Fruit fly (Drosophila melanogaster): ENCODE measurements around the gene CG42680.

CG42680 gene

DNA sequence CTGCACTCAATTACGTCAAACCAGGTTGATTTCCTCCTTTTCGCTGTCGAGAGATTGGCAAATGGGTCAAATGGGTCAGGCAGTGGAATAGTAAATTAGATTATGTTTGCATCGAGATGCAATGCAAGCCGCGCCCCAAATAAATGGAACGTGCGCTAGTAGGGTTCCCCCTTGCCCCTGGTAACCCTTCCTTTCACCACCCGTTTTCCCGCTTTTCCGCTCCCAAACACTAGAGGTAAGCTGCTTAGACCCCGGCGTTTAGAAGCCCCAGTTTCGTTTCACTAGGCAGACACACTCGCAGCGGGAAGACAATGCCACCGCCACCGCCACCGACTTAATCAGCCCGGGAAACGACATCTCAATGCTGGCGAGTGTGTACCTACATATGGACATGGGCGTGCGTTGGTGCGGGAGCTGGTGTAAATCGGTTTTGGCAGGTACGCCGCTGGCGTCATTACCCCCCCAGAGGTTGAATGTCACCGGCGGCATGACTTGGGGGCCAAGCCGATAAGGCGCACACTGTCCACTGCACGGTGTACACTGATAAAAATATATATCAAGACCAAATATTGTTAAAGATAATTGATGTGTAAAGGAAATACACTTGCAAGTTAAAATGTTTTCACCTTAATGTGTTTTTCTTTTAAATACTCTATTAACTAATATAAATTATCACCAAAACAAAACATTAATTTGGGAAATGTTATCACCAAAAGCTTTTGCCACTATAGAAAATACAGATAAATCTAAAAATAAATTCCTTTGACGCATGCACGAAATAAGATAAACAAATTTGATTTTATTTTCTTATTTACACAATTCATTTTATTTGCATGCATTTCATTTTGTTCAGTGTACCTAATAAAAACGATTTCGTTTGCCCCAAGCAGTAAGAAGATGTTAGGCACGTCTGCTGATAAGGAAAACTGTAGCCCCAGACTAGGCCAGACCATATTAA lies 25.2 kb upstream of the CG42680 start:
- TF ChIP-seq CG34422 (GFP tag; IDR thresholded peaks at IDR 0.05) (no peak; the same call in 2 of the 3 replicates), eyg (GFP tag; optimal IDR thresholded peaks at IDR 0.05) (peak; percentile 13), Eip74EF (GFP tag; optimal IDR thresholded peaks at IDR 0.05) (peak in 1 of 2 experiments; percentile 54), ab (GFP tag; optimal IDR thresholded peaks at IDR 0.05) (no peak), dmrt99B (tag; optimal IDR thresholded peaks at IDR 0.05) (peak; percentile 89), fd3F (GFP tag; optimal IDR thresholded peaks at IDR 0.05) (peak; percentile 66), ranshi (GFP tag; IDR thresholded peaks at IDR 0.05) (peak; percentile 37; the same call in 1 of the 2 replicates), CG11560 (tag; IDR thresholded peaks at IDR 0.05) (0 out of 3 replicates have a peak, but pooled peaks have one; percentile 41), dpn (GFP tag; optimal IDR thresholded peaks at IDR 0.05) (peak in 1 of 2 experiments; percentile 80), zen2 (GFP tag; IDR thresholded peaks at IDR 0.05; ENCODE audit: partially characterized antibody) (no peak), pros (GFP tag; optimal IDR thresholded peaks at IDR 0.05) (no peak), Doc2 (GFP tag; IDR thresholded peaks at IDR 0.05) (no peak), dan (GFP tag; IDR thresholded peaks at IDR 0.05) (no peak), Asciz (GFP tag; optimal IDR thresholded peaks at IDR 0.05) (peak; percentile 86), sim (GFP tag; IDR thresholded peaks at IDR 0.05) (0 out of 2 replicates have a peak, but pooled peaks have one; percentile 39), lab (GFP tag; optimal IDR thresholded peaks at IDR 0.05) (peak; percentile 88), gt (GFP tag; IDR thresholded peaks at IDR 0.05) (no peak), zfh1 (GFP tag; IDR thresholded peaks at IDR 0.05) (peak; percentile 54; the same call in 2 of the 3 replicates), Nf-YB (GFP tag; optimal IDR thresholded peaks at IDR 0.05) (peak; percentile 75), CG9797 (GFP tag; optimal IDR thresholded peaks at IDR 0.05) (no peak), cwo (GFP tag; optimal IDR thresholded peaks at IDR 0.05) (peak; percentile 88), Mrtf (GFP tag; IDR thresholded peaks at IDR 0.05) (0 out of 3 replicates have a peak, but pooled peaks have one; percentile 19), Dek (tag; optimal IDR thresholded peaks at IDR 0.05) (peak; percentile 79), ase (GFP tag; IDR thresholded peaks at IDR 0.05) (0 out of 3 replicates have a peak, but pooled peaks have one; percentile 4), PHDP (tag; optimal IDR thresholded peaks at IDR 0.05) (peak; percentile 91), Awh (GFP tag; IDR thresholded peaks at IDR 0.05) (no peak; the same call in 1 of the 2 replicates), fd102C (GFP tag; optimal IDR thresholded peaks at IDR 0.05) (no peak), gcm (GFP tag; optimal IDR thresholded peaks at IDR 0.05) (peak; percentile 84), CG15479 (GFP tag; optimal IDR thresholded peaks at IDR 0.05) (no peak), CG42726 (GFP tag; IDR thresholded peaks at IDR 0.05; ENCODE audit: partially characterized antibody) (no peak), CG9609 (GFP tag; optimal IDR thresholded peaks at IDR 0.05) (peak; percentile 20), CG3995 (GFP tag; optimal IDR thresholded peaks at IDR 0.05) (peak; percentile 42), Max (GFP tag; optimal IDR thresholded peaks at IDR 0.05) (peak; percentile 40), CG7963 (GFP tag; IDR thresholded peaks at IDR 0.05; ENCODE audit: partially characterized antibody) (no peak), CG12942 (GFP tag; optimal IDR thresholded peaks at IDR 0.05) (peak; percentile 72), CG2120 (GFP tag; optimal IDR thresholded peaks at IDR 0.05) (peak; percentile 88), NK7.1 (GFP tag; optimal IDR thresholded peaks at IDR 0.05) (no peak), disco-r (GFP tag; optimal IDR thresholded peaks at IDR 0.05) (peak; percentile 60), CG3281 (GFP tag; optimal IDR thresholded peaks at IDR 0.05) (peak; percentile 89), GATAe (GFP tag; conservative IDR thresholded peaks at IDR 0.05) (no peak), h (optimal IDR thresholded peaks at IDR 0.05) (no peak), CG13775 (GFP tag; optimal IDR thresholded peaks at IDR 0.05) (peak; percentile 85), tgo (GFP tag; IDR thresholded peaks at IDR 0.05) (peak; percentile 70; the same call in 2 of the 3 replicates), CG2116 (GFP tag; optimal IDR thresholded peaks at IDR 0.05) (peak; percentile 45), CG11504 (tag; optimal IDR thresholded peaks at IDR 0.05) (peak; percentile 92), Hmr (GFP tag; optimal IDR thresholded peaks at IDR 0.05) (peak; percentile 89), CG34224 (GFP tag; IDR thresholded peaks at IDR 0.05; ENCODE audit: partially characterized antibody) (no peak)
